Fruit fly (Drosophila melanogaster): Measurements from ENCODE around the gene CG13138.

CG13138 gene

DNA sequence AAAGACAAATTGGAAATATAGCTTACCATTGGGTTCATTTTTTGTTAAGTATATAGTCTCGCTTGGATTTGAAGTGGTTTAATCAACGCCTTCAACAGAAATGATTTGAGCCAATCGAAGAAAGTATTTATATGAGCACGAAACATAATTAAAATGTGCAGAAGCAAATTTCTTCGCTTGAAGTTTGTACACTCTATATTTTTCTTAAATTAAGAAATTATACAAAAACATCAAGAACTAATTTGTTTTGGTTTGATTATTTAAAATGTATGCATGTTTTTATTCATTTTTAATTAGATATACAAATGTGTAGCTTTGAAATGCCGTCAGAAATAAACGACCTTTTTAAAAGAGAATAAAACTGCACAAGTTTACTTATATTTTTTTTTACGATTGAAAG is at the start of gene CG13138:
Gene CG13138, minus strand, starts transcription at position 101 of the 400 bp plus-strand sequence.
- TF ChIP-seq usp (GFP tag; optimal IDR thresholded peaks at IDR 0.05) (no peak), CG8478 (optimal IDR thresholded peaks at IDR 0.05) (no peak), EcR (GFP tag; optimal IDR thresholded peaks at IDR 0.05) (no peak), Dll (optimal IDR thresholded peaks at IDR 0.05) (no peak), psq (optimal IDR thresholded peaks at IDR 0.05) (no peak), pan (optimal IDR thresholded peaks at IDR 0.05) (no peak)

DNA sequence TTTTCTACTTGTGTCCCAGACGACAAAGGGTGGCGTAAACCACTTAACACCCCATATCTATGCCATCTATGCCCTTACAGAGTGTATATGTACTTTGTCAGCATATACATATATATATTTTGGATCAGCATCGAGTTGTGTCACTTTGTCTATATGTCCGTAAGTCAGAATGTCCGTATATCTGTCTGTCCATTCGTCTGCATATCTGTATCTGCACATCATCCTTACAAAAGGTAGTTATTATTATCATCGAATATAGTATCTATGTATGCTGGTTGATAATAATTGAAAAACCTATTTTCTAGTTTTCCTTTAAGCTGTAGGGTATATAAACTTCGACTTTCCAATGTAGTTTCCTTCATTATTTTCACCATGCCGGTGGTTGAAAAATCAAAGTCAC is 49.3 kb upstream of the CG13138 start:
- TF ChIP-seq Dll (optimal IDR thresholded peaks at IDR 0.05) (no peak), psq (optimal IDR thresholded peaks at IDR 0.05) (no peak), usp (GFP tag; optimal IDR thresholded peaks at IDR 0.05) (no peak), pan (optimal IDR thresholded peaks at IDR 0.05) (no peak), CG8478 (optimal IDR thresholded peaks at IDR 0.05) (no peak), EcR (GFP tag; optimal IDR thresholded peaks at IDR 0.05) (no peak)

DNA sequence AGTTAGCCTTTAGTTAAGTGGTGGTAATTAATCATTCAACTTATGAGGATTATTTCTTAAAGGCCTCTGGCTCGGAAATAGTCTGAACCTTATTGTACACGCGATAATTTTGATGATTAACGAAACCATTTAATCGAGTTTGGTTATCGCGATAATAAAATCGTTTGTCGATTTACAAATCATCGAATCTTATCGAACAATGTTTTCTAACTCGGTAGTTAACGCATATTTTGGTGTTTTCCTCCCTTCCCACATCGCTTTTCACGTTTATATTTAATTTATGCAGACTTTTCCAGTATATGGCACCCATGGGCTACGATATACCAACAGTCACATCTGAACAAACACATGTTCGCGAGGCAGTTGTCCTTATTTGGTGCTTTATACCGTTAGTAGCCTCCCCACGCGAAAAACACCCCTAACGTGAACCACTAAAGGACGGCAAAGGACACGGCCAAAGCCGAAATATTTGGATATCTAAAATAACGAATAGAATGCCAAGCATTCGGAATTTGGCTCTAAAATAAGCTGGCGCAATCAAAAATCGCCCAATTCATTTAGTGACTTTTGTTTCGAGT is 42.3 kb upstream of the CG13138 start, which contains the start of gene Frmd5:
Gene Frmd5, plus strand, starts transcription at position 414 of the 578 bp plus-strand sequence.
- TF ChIP-seq CG8478 (optimal IDR thresholded peaks at IDR 0.05) (no peak), EcR (GFP tag; optimal IDR thresholded peaks at IDR 0.05) (no peak), Dll (optimal IDR thresholded peaks at IDR 0.05) (no peak), usp (GFP tag; optimal IDR thresholded peaks at IDR 0.05) (no peak), pan (optimal IDR thresholded peaks at IDR 0.05) (no peak)

DNA sequence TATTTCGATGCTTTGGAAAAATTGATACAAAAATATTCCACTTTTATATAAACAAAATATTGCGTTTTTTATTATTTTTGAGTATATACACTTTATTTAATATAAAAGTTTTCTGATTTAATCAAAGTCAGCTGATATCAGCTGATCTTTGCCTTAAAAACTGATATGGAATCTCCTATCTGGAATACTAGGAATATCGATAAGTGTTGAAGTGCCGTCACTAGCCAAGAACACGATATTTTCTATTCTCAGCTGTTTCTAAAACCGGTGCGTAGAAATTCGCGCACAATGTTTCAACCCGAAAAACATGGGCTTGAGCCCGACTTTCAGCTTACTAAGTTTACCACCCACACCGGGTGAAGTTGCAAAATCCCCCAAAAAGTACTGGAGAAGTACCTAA is 40.7 kb upstream of the CG13138 start, which contains the start of gene Sps2:
Gene Sps2, plus strand, starts transcription at position 124 of the 400 bp plus-strand sequence.
- no peak for TF ChIP-seq EcR (GFP tag; optimal IDR thresholded peaks at IDR 0.05)
- no peak for TF ChIP-seq usp (GFP tag; optimal IDR thresholded peaks at IDR 0.05)
- no peak for TF ChIP-seq Dll (optimal IDR thresholded peaks at IDR 0.05)
- no peak for TF ChIP-seq psq (optimal IDR thresholded peaks at IDR 0.05)

DNA sequence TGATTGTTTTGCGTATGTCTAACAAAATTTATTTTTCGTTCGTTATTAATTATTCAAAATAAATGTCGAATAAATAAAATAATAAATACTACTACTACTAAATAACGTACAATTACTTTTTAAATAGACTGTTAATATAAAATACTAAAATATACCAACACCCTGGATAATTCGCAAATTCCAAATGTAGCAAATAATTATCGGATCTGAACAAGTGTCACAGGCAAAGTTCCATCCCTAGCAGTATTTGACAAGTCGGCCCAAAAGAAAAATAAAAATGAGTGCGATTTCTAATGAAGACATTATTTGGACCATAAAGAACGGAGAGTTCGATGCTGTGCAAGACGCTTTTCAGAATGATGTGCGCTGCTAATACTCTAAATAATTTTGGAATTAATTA is 39.6 kb upstream of the CG13138 start, which contains the start of gene CG31715:
Gene CG31715, plus strand, starts transcription at position 212 of the 400 bp plus-strand sequence.
- TF ChIP-seq CG8478 (optimal IDR thresholded peaks at IDR 0.05) (no peak), psq (optimal IDR thresholded peaks at IDR 0.05) (no peak), usp (GFP tag; optimal IDR thresholded peaks at IDR 0.05) (no peak), EcR (GFP tag; optimal IDR thresholded peaks at IDR 0.05) (no peak), pan (optimal IDR thresholded peaks at IDR 0.05) (no peak), Dll (optimal IDR thresholded peaks at IDR 0.05) (no peak)

DNA sequence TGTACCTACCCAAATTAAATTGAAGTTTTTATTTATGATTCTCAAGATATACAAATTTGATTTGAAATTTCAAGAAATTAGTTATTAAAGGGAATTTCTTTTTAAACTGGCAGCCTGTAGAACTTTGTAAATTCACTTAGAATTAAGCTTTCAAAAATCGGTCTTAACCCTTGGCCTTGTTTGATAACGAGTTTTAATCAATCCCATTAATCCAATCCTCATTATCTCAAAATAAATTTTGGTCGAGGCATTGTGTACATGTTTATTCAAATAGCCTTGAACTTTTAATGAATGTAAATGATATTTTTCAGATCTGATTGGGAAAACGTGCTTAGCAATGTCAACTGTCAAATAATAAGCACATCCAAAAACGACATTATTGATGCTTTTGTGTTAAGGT is 38.0 kb upstream of the CG13138 start:
- TF ChIP-seq CG8478 (optimal IDR thresholded peaks at IDR 0.05): no peak
- TF ChIP-seq psq (optimal IDR thresholded peaks at IDR 0.05): no peak
- TF ChIP-seq usp (GFP tag; optimal IDR thresholded peaks at IDR 0.05): no peak
- TF ChIP-seq pan (optimal IDR thresholded peaks at IDR 0.05): no peak
- TF ChIP-seq EcR (GFP tag; optimal IDR thresholded peaks at IDR 0.05): no peak
- TF ChIP-seq Dll (optimal IDR thresholded peaks at IDR 0.05): no peak

DNA sequence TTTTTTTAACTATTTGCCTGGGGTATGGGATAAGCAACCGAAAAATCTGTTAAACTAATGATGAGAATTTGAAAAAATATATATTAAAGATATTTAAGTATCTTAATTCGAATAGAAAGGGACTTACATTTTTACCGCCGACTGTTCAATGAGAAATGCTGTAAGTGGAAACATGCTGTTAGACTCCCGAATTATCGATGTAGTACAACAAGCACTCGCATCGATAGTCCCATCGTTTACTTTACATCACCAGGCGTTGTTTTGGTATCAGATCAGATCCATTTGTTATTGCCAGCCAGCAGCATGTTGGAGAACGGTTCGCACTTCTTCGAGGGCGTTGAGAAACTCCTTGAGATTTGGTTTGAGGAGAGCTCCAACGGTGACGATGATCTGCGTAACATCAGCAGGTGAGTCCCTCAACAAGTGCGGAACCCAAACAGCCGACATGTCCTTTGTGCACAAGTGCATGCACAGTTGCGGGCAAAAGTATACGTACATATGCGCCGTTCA is 37.4 kb upstream of the CG13138 start, which contains the start of gene SamDC:
Gene SamDC, plus strand, starts transcription at position 246 of the 510 bp plus-strand sequence.
- TF ChIP-seq usp (GFP tag; optimal IDR thresholded peaks at IDR 0.05): no peak
- no peak for TF ChIP-seq EcR (GFP tag; optimal IDR thresholded peaks at IDR 0.05)
- no peak for TF ChIP-seq CG8478 (optimal IDR thresholded peaks at IDR 0.05)

DNA sequence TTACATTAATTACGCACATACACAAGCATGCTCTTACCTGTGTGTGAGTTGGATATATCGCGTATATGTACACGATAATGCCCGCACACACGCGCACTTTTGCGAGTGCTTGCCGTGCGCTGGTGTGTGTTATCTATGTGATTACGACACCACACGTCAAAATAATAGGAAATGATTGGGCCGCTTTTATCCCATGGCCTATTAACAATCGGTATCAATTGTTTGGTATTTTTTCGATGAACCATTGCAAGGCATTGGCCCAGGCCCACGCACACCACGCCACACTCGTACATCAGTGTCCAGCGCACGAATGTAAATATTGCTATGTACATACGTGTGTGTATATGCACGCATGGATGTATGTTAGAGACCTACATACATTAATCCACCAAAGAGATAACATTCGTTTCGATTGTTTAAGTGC is 33.0 kb upstream of the CG13138 start:
- TF ChIP-seq psq (optimal IDR thresholded peaks at IDR 0.05): no peak
- TF ChIP-seq CG8478 (optimal IDR thresholded peaks at IDR 0.05): peak; percentile 74

DNA sequence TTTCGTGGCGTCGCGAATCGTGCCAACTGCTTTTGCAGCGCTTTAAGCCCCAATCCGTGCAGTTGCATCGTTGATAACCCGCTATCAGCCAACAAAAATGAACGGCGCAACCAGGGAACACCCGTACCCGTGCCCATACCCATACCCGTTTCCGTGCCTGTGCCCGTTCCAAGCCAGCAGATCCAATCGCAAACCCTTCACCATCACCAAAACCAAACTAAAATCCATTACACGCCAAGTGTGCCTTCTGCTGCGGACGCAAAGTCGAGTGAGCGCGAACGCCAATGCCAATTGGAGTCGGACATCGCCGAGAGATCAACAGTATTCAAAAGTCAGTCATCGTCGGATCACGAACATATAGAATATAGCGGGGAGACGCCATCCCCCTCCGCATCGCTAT is 32.4 kb upstream of the CG13138 start:
- no peak for TF ChIP-seq pan (optimal IDR thresholded peaks at IDR 0.05)
- no peak for TF ChIP-seq Dll (optimal IDR thresholded peaks at IDR 0.05)
- TF ChIP-seq psq (optimal IDR thresholded peaks at IDR 0.05): no peak
- TF ChIP-seq CG8478 (optimal IDR thresholded peaks at IDR 0.05): no peak
- TF ChIP-seq usp (GFP tag; optimal IDR thresholded peaks at IDR 0.05): no peak
- TF ChIP-seq EcR (GFP tag; optimal IDR thresholded peaks at IDR 0.05): no peak

DNA sequence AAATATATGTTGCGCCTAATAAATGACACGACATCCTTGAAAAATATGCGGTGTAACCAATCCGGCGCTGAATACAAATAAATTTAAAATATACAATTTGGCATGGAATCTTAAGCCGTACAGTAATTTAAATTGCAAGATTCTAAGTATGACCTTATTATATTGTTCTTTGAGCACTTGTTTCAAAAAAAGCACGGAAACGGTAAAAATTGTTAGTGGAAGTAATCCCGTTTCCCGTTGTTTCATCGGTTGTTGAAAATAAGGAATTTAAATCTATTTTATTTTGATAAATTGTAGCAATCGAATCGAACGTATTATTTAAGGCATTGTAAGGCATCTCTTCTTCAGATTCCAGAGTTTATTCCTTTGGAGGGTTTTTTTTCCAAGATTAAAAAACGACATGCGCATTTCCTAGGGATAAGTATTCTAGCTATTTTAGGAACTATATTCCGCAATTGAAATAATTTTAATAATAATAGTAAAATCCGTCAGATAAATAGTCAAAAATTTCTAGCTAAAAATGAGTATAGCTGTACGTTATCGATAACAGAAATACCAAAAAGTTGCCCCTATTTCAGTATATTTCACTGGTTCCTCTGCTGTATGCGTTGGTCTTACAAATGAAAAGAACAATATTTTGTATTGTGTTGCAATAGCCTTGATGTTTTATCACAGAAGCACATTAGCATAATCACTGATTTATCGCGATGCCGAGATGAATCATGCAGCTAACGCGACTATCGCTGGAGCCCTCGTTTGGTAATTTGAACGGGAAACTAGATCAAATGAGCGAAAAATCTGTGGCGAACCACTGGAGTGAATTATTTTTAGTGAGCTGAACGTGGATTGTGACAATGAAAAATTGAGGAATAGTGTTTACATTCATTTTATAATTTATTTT is 31.5 kb upstream of the CG13138 start, which contains the start of gene GATAd:
Gene GATAd, plus strand, starts transcription at position 644 of the 901 bp plus-strand sequence.
- TF ChIP-seq pan (optimal IDR thresholded peaks at IDR 0.05) (no peak), usp (GFP tag; optimal IDR thresholded peaks at IDR 0.05) (no peak), psq (optimal IDR thresholded peaks at IDR 0.05) (no peak), CG8478 (optimal IDR thresholded peaks at IDR 0.05) (no peak), EcR (GFP tag; optimal IDR thresholded peaks at IDR 0.05) (no peak), Dll (optimal IDR thresholded peaks at IDR 0.05) (no peak)

DNA sequence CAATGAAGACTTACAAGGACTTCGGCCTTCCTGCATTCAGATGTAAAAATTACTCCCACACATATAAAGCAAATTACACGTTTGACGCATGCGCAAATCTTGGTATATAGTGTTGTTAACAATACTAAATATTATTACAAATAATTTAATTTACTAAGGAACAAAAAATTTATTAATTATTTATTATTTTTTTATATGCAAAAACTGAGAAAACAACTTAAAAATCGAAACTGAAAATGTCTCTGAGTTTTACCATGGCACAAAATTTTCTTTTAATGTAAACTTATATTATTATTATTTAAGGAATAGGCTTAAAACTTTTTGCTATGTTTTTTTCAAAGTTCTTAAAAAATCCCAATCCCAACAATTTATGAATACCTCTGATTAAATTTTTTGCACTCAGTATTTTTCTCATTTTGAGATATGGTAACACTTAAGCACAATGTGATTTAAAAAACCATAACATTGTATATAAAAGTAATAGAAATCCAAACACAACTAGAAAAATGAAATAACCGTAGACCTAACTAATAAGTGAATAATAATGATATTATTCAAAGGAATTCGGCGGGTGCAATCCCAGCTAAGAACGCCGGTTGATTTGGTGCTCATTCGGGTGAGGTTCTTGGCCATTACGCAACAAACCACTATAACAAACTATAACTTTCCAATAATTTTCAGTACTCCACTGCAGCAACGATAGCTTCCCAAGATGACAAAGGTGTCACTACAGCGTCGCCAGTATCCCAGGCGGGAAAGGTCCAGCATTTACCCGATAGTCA is 29.4 kb upstream of the CG13138 start, which contains the start of the genes Schip1 and Cox10:
Gene Schip1, minus strand, starts transcription at position 51 of the 782 bp plus-strand sequence.
Gene Cox10, plus strand, starts transcription at position 406 of the 782 bp plus-strand sequence.
- TF ChIP-seq usp (GFP tag; optimal IDR thresholded peaks at IDR 0.05): no peak
- TF ChIP-seq CG8478 (optimal IDR thresholded peaks at IDR 0.05): no peak
- TF ChIP-seq pan (optimal IDR thresholded peaks at IDR 0.05): no peak
- no peak for TF ChIP-seq Dll (optimal IDR thresholded peaks at IDR 0.05)
- TF ChIP-seq EcR (GFP tag; optimal IDR thresholded peaks at IDR 0.05): no peak
- no peak for TF ChIP-seq psq (optimal IDR thresholded peaks at IDR 0.05)
